Fruit fly (Drosophila melanogaster) whole organism, embryonic: ENCODE data around the gene Acp76A.

Source experiments
- Asciz ChIP-seq: fragments of 200-800 bp; sonication (Bioruptor generic); optimal IDR thresholded peaks from 2 replicates; lab custom pipeline; 2017; ENCODE audit warnings: missing biosample characterization, mild to moderate bottlenecking, missing genetic modification characterization, missing genetic modification reagents
- CG10209 ChIP-seq: fragments of 200-800 bp; sonication (Bioruptor generic); optimal IDR thresholded peaks from 3 replicates; lab custom pipeline; 2017; ENCODE audit warnings: missing biosample characterization, mild to moderate bottlenecking, missing genetic modification characterization, missing genetic modification reagents
- CG10959 ChIP-seq: fragments of 200-800 bp; sonication (Bioruptor generic); IDR thresholded peaks from 2 replicates; pipeline ENCODE4 v1.3.6; 2022; ENCODE audit warnings: missing biosample characterization, missing genetic modification characterization
- CG1233 ChIP-seq: fragments of 200-800 bp; sonication (Bioruptor generic); optimal IDR thresholded peaks from 4 replicates; lab custom pipeline; 2018; ENCODE audit warnings: missing biosample characterization, mild to moderate bottlenecking, missing genetic modification characterization
- CG12769 ChIP-seq: fragments of 200-800 bp; sonication (Bioruptor generic); optimal IDR thresholded peaks from 2 replicates; lab custom pipeline; 2019; ENCODE audit warnings: missing biosample characterization, mild to moderate bottlenecking, missing genetic modification characterization, moderate library complexity
- CG12942 ChIP-seq: fragments of 200-800 bp; sonication (Bioruptor generic); optimal IDR thresholded peaks from 3 replicates; lab custom pipeline; 2016; ENCODE audit warnings: missing biosample characterization, missing genetic modification characterization
- CG15479 ChIP-seq: fragments of 200-800 bp; sonication (Bioruptor generic); optimal IDR thresholded peaks from 3 replicates; lab custom pipeline; 2019; ENCODE audit warnings: missing biosample characterization, mild to moderate bottlenecking, missing genetic modification characterization, moderate library complexity
- CG16779 ChIP-seq: fragments of 200-800 bp; sonication (Bioruptor generic); IDR thresholded peaks from 2 replicates; pipeline ENCODE4 v1.3.6; 2022; ENCODE audit warnings: missing biosample characterization, missing genetic modification characterization
- CG2712 ChIP-seq: fragments of 200-800 bp; optimal IDR thresholded peaks from 3 replicates; lab custom pipeline; 2019; ENCODE audit warnings: missing biosample characterization, mild to moderate bottlenecking, missing genetic modification characterization, moderate library complexity
- CG31388 ChIP-seq: fragments of 200-800 bp; sonication (Bioruptor generic); optimal IDR thresholded peaks from 2 replicates; lab custom pipeline; 2016; ENCODE audit warnings: missing biosample characterization, missing genetic modification characterization
- CG3163 ChIP-seq: fragments of 200-800 bp; sonication (Bioruptor generic); optimal IDR thresholded peaks from 3 replicates; lab custom pipeline; 2016; ENCODE audit warnings: missing biosample characterization, missing genetic modification characterization
- CG32767 ChIP-seq: fragments of 200-800 bp; sonication (Bioruptor generic); IDR thresholded peaks from 2 replicates; pipeline ENCODE4 v1.3.6; 2022; ENCODE audit warnings: missing biosample characterization, missing genetic modification characterization
- CG4282 ChIP-seq: fragments of 200-800 bp; sonication (Bioruptor generic); optimal IDR thresholded peaks from 2 replicates; lab custom pipeline; 2016; ENCODE audit warnings: missing biosample characterization, missing genetic modification characterization
- CG4360 ChIP-seq: fragments of 200-800 bp; sonication (Bioruptor generic); IDR thresholded peaks from 2 replicates; pipeline ENCODE4 v1.3.6; 2022; ENCODE audit warnings: missing biosample characterization, missing genetic modification characterization
- CG4730 ChIP-seq: fragments of 200-800 bp; sonication (Bioruptor generic); IDR thresholded peaks from 2 replicates; pipeline ENCODE4 v1.3.6; 2022; ENCODE audit warnings: missing biosample characterization, missing genetic modification characterization
- CG6689 ChIP-seq: fragments of 200-800 bp; sonication (Bioruptor generic); IDR thresholded peaks from 2 replicates; pipeline ENCODE4 v1.3.6; 2022; ENCODE audit warnings: missing biosample characterization, missing genetic modification characterization
- CG7271 ChIP-seq: fragments of 200-800 bp; sonication (Bioruptor generic); optimal IDR thresholded peaks from 2 replicates; lab custom pipeline; 2018; ENCODE audit warnings: missing biosample characterization, mild to moderate bottlenecking, missing genetic modification characterization, moderate library complexity
- CG9215 ChIP-seq: fragments of 200-800 bp; sonication (Bioruptor generic); IDR thresholded peaks from 2 replicates; pipeline ENCODE4 v1.3.6; 2022; ENCODE audit warnings: missing biosample characterization, missing genetic modification characterization
- D ChIP-seq, 2 experiments: fragments of 200-800 bp in 1 of 2; fragments of >200 bp in 1 of 2; sonication (Bioruptor generic) in 1 of 2; optimal IDR thresholded peaks; 2 replicates in 1 of 2; 3 replicates in 1 of 2; lab custom pipeline; 2017; ENCODE audit warnings: mild to moderate bottlenecking in 1 of 2, missing biosample characterization in 1 of 2, missing genetic modification characterization in 1 of 2, missing genetic modification reagents in 1 of 2
- Deaf1 ChIP-seq: fragments of 200-800 bp; optimal IDR thresholded peaks from 3 replicates; lab custom pipeline; 2019; ENCODE audit warnings: missing biosample characterization, mild to moderate bottlenecking, missing genetic modification characterization, moderate library complexity
- Dip2 ChIP-seq: fragments of 200-800 bp; sonication (Bioruptor generic); IDR thresholded peaks from 2 replicates; pipeline ENCODE4 v1.3.6; 2022; ENCODE audit warnings: missing biosample characterization, missing genetic modification characterization
- E2f2 ChIP-seq: fragments of 200-800 bp; sonication (Bioruptor generic); IDR thresholded peaks from 2 replicates; pipeline ENCODE4 v1.3.6; 2022; ENCODE audit warnings: missing biosample characterization, missing genetic modification characterization
- HmgD ChIP-seq: fragments of 200-800 bp; sonication (Bioruptor generic); optimal IDR thresholded peaks from 3 replicates; lab custom pipeline; 2016; ENCODE audit warnings: missing biosample characterization, missing genetic modification characterization
- Hsf ChIP-seq: fragments of 200-800 bp; sonication (Bioruptor generic); optimal IDR thresholded peaks from 3 replicates; lab custom pipeline; 2016; ENCODE audit warnings: missing biosample characterization, missing genetic modification characterization
- Kr ChIP-seq: fragments of 200-800 bp; sonication (Bioruptor generic); optimal IDR thresholded peaks from 2 replicates; lab custom pipeline; 2017; ENCODE audit warnings: missing biosample characterization, mild to moderate bottlenecking, missing genetic modification characterization
- YL-1 ChIP-seq: fragments of 200-800 bp; sonication (Bioruptor generic); optimal IDR thresholded peaks from 3 replicates; lab custom pipeline; 2017; ENCODE audit warnings: missing biosample characterization, mild to moderate bottlenecking, missing genetic modification characterization
- bcd ChIP-seq: fragments of 200-800 bp; sonication (Bioruptor generic); optimal IDR thresholded peaks from 2 replicates; lab custom pipeline; 2017; ENCODE audit warnings: missing biosample characterization, mild to moderate bottlenecking, missing genetic modification characterization
- chinmo ChIP-seq: fragments of 200-800 bp; sonication (Bioruptor generic); IDR thresholded peaks from 4 replicates; pipeline ENCODE4 v1.3.6; 2022; ENCODE audit warnings: missing biosample characterization, missing genetic modification characterization; ENCODE audit not compliant: partially characterized antibody
- chm ChIP-seq: fragments of 200-800 bp; sonication (Bioruptor generic); IDR thresholded peaks from 2 replicates; pipeline ENCODE4 v1.3.6; 2022; ENCODE audit warnings: missing biosample characterization, missing genetic modification characterization
- crol ChIP-seq: fragments of 200-800 bp; sonication (Bioruptor generic); IDR thresholded peaks from 2 replicates; pipeline ENCODE4 v1.3.6; 2022; ENCODE audit warnings: missing biosample characterization, missing genetic modification characterization
- danr ChIP-seq: fragments of 200-800 bp; sonication (Bioruptor generic); IDR thresholded peaks from 2 replicates; pipeline ENCODE4 v1.3.6; 2022; ENCODE audit warnings: missing biosample characterization, missing genetic modification characterization
- eve ChIP-seq, 2 experiments: fragments of >200 bp; optimal IDR thresholded peaks; 2 replicates each; lab custom pipeline; 2017; ENCODE audit warnings: missing biosample characterization in 2 of 2, missing genetic modification characterization in 2 of 2
- eyg ChIP-seq: fragments of 200-800 bp; sonication (Bioruptor generic); optimal IDR thresholded peaks from 3 replicates; lab custom pipeline; 2016; ENCODE audit warnings: missing biosample characterization, missing genetic modification characterization
- fd64A ChIP-seq: fragments of 200-800 bp; sonication (Bioruptor generic); optimal IDR thresholded peaks from 3 replicates; lab custom pipeline; 2018; ENCODE audit warnings: missing biosample characterization, mild to moderate bottlenecking, missing genetic modification characterization
- ftz-f1 ChIP-seq: fragments of 200-800 bp; sonication (Bioruptor generic); optimal IDR thresholded peaks from 2 replicates; lab custom pipeline; 2016; ENCODE audit warnings: missing biosample characterization, missing genetic modification characterization
- ham ChIP-seq: fragments of 200-800 bp; sonication (Bioruptor generic); IDR thresholded peaks from 2 replicates; pipeline ENCODE4 v1.3.6; 2022; ENCODE audit warnings: missing biosample characterization, missing genetic modification characterization
- klu ChIP-seq: fragments of 200-800 bp; sonication (Bioruptor generic); IDR thresholded peaks from 2 replicates; pipeline ENCODE4 v1.3.6; 2022; ENCODE audit warnings: missing biosample characterization, missing genetic modification characterization
- psq ChIP-seq: fragments of 200-800 bp; sonication (Bioruptor generic); optimal IDR thresholded peaks from 2 replicates; lab custom pipeline; 2017; ENCODE audit warnings: missing biosample characterization, missing genetic modification characterization
- pzg ChIP-seq: fragments of 200-800 bp; sonication (Bioruptor generic); optimal IDR thresholded peaks from 3 replicates; lab custom pipeline; 2018; ENCODE audit warnings: missing biosample characterization, mild to moderate bottlenecking, missing genetic modification characterization, moderate library complexity
- rib ChIP-seq: fragments of 200-800 bp; sonication (Bioruptor generic); IDR thresholded peaks from 2 replicates; pipeline ENCODE4 v1.3.6; 2022; ENCODE audit warnings: missing biosample characterization, missing genetic modification characterization
- sens-2 ChIP-seq: fragments of 200-800 bp; sonication (Bioruptor generic); IDR thresholded peaks from 2 replicates; pipeline ENCODE4 v1.3.6; 2022; ENCODE audit warnings: missing biosample characterization, missing genetic modification characterization
- slou ChIP-seq: fragments of 200-800 bp; sonication (Bioruptor generic); optimal IDR thresholded peaks from 3 replicates; lab custom pipeline; 2016; ENCODE audit warnings: missing biosample characterization, missing genetic modification characterization
- so ChIP-seq: fragments of 200-800 bp; sonication (Bioruptor generic); IDR thresholded peaks from 3 replicates; pipeline ENCODE4 v1.3.6; 2022; ENCODE audit warnings: missing biosample characterization, missing genetic modification characterization
- tio ChIP-seq: fragments of 200-800 bp; sonication (Bioruptor generic); optimal IDR thresholded peaks from 2 replicates; lab custom pipeline; 2017; ENCODE audit warnings: missing biosample characterization, missing genetic modification characterization, inconsistent platforms
- tll ChIP-seq, 2 experiments: fragments of 200-800 bp in 1 of 2; fragments of >200 bp in 1 of 2; sonication (Bioruptor generic) in 1 of 2; optimal IDR thresholded peaks; 2 replicates each; lab custom pipeline; 2017 to 2019; ENCODE audit warnings: missing biosample characterization in 2 of 2, missing genetic modification characterization in 2 of 2, mild to moderate bottlenecking in 1 of 2, moderate library complexity in 1 of 2
- tna ChIP-seq: fragments of 200-800 bp; sonication (Bioruptor generic); IDR thresholded peaks from 2 replicates; pipeline ENCODE4 v1.3.6; 2022; ENCODE audit warnings: missing biosample characterization, missing genetic modification characterization; ENCODE audit not compliant: partially characterized antibody
- tx ChIP-seq: fragments of 200-800 bp; sonication (Bioruptor generic); optimal IDR thresholded peaks from 2 replicates; lab custom pipeline; 2016; ENCODE audit warnings: missing biosample characterization, missing genetic modification characterization
- zen2 ChIP-seq: fragments of 200-800 bp; sonication (Bioruptor generic); IDR thresholded peaks from 3 replicates; pipeline ENCODE4 v1.3.6; 2022; ENCODE audit warnings: missing biosample characterization, missing genetic modification characterization; ENCODE audit not compliant: partially characterized antibody
- zfh1 ChIP-seq: fragments of 200-800 bp; sonication (Bioruptor generic); IDR thresholded peaks from 3 replicates; pipeline ENCODE4 v1.3.6; 2022; ENCODE audit warnings: missing biosample characterization, missing genetic modification characterization

Gene Acp76A

dm6 chr3L:19045299-19046025 lies 6.4 kb downstream of the Acp76A start, which contains the start of gene nkd (continued):
- peak; percentile 76 for TF ChIP-seq bcd
- TF ChIP-seq fd64A (GFP tag; lab: Kevin White, UChicago): peak; percentile 27
- TF ChIP-seq HmgD (GFP tag; lab: Kevin White, UChicago): peak; percentile 57
- peak; percentile 68 for TF ChIP-seq Deaf1
- peak; percentile 96 for TF ChIP-seq CG2712
- TF ChIP-seq CG12942 (GFP tag; lab: Kevin White, UChicago): peak; percentile 92
- TF ChIP-seq klu (GFP tag; lab: Robert Waterston, UW): no peak; the same call in none of the 2 replicates
- 0 out of 2 replicates have a peak, but pooled peaks have one; percentile 36 for TF ChIP-seq crol
- no peak for TF ChIP-seq Kr (GFP tag; lab: Kevin White, UChicago)
- TF ChIP-seq CG3163 (GFP tag; lab: Kevin White, UChicago): peak; percentile 57
- no peak for TF ChIP-seq tll (GFP tag; optimal IDR thresholded peaks at IDR 0.05; lab: Kevin White, UChicago)
- peak; percentile 60 for TF ChIP-seq CG12769 (tag; lab: Kevin White, UChicago)
- TF ChIP-seq Hsf (GFP tag; lab: Kevin White, UChicago): peak; percentile 83
- no peak for TF ChIP-seq pzg (GFP tag; lab: Kevin White, UChicago)
- TF ChIP-seq CG4730: peak; percentile 86
- peak; percentile 73 for TF ChIP-seq CG9215 (GFP tag; lab: Robert Waterston, UW)
- TF ChIP-seq ftz-f1: no peak
- no peak for TF ChIP-seq eve (GFP tag; optimal IDR thresholded peaks at IDR 0.05; lab: Kevin White, UChicago)
- TF ChIP-seq CG31388 (GFP tag; lab: Kevin White, UChicago): peak; percentile 4
- peak; percentile 18 for TF ChIP-seq eyg (GFP tag; lab: Kevin White, UChicago)
- peak; percentile 30 for TF ChIP-seq YL-1 (GFP tag; lab: Kevin White, UChicago)
- TF ChIP-seq so (GFP tag; lab: Robert Waterston, UW): peak; percentile 87
- peak; percentile 79 for TF ChIP-seq Asciz (GFP tag; lab: Kevin White, UChicago)
- TF ChIP-seq tx (GFP tag; lab: Kevin White, UChicago): peak; percentile 53
- peak; percentile 81 for TF ChIP-seq CG7271 (tag; lab: Kevin White, UChicago)
- TF ChIP-seq D (optimal IDR thresholded peaks at IDR 0.05; lab: Kevin White, UChicago): no peak
- TF ChIP-seq D (GFP tag; optimal IDR thresholded peaks at IDR 0.05; lab: Kevin White, UChicago): peak; percentile 79
- peak; percentile 81 for TF ChIP-seq tio (GFP tag; lab: Kevin White, UChicago)
- TF ChIP-seq tna (GFP tag; lab: Robert Waterston, UW): no peak; the same call in 1 of the 2 replicates
- no peak for TF ChIP-seq Dip2 (GFP tag; lab: Robert Waterston, UW)
- peak; percentile 91 for TF ChIP-seq zfh1 (GFP tag; lab: Robert Waterston, UW)
- peak; percentile 87 for TF ChIP-seq CG10209
- peak; percentile 79 for TF ChIP-seq CG16779
- TF ChIP-seq CG10959 (GFP tag; lab: Robert Waterston, UW): peak; percentile 62; the same call in 1 of the 2 replicates
- TF ChIP-seq CG4282 (GFP tag; lab: Kevin White, UChicago): peak; percentile 50
- peak; percentile 69 for TF ChIP-seq psq (GFP tag; lab: Kevin White, UChicago)
- peak; percentile 79 for TF ChIP-seq E2f2 (GFP tag; lab: Robert Waterston, UW)
- peak; percentile 91 for TF ChIP-seq CG6689 (GFP tag; lab: Robert Waterston, UW)
- TF ChIP-seq chinmo (GFP tag; lab: Robert Waterston, UW): peak; percentile 83; the same call in 3 of the 4 replicates
- TF ChIP-seq rib (GFP tag; lab: Robert Waterston, UW): peak; percentile 81; the same call in 1 of the 2 replicates
- TF ChIP-seq slou (GFP tag; lab: Kevin White, UChicago): peak; percentile 49
- TF ChIP-seq CG15479 (GFP tag; lab: Kevin White, UChicago): no peak
- peak; percentile 35; the same call in 1 of the 2 replicates for TF ChIP-seq CG4360
- no peak; the same call in 1 of the 2 replicates for TF ChIP-seq ham (GFP tag; lab: Robert Waterston, UW)
- peak; percentile 82 for TF ChIP-seq CG1233 (GFP tag; lab: Kevin White, UChicago)
- TF ChIP-seq CG32767: peak; percentile 88
- no peak; the same call in 2 of the 3 replicates for TF ChIP-seq zen2
- peak; percentile 23; the same call in 1 of the 2 replicates for TF ChIP-seq danr (GFP tag; lab: Robert Waterston, UW)
- peak; percentile 87 for TF ChIP-seq sens-2 (GFP tag; lab: Robert Waterston, UW)
- TF ChIP-seq chm: peak; percentile 95
